Fruit fly (Drosophila melanogaster): ENCODE data around the gene CG13113.

CG13113 gene

DNA sequence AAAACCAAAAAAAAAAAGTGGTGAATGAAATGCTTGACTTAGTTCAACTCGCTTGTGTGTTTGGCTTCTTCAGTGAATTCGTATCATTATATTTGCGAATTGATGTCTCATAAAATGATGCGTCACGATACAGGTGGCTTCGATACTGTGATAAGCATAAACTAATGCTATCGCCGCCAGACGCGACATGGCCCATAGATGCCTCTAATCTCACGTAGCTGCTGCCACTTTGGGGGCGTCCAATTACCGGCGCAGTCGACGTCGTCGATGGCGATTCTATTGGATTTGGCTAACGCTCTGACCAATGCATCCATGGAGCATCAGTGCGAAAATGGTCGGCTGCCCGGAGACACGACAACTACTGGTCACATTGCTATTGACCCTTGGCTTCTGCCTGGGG lies at the start of gene CG13113:
TSS of gene CG13113 (plus strand) at position 301 of the 400 bp plus-strand sequence.
- no peak for TF ChIP-seq noc (tag; optimal IDR thresholded peaks at IDR 0.05)

DNA sequence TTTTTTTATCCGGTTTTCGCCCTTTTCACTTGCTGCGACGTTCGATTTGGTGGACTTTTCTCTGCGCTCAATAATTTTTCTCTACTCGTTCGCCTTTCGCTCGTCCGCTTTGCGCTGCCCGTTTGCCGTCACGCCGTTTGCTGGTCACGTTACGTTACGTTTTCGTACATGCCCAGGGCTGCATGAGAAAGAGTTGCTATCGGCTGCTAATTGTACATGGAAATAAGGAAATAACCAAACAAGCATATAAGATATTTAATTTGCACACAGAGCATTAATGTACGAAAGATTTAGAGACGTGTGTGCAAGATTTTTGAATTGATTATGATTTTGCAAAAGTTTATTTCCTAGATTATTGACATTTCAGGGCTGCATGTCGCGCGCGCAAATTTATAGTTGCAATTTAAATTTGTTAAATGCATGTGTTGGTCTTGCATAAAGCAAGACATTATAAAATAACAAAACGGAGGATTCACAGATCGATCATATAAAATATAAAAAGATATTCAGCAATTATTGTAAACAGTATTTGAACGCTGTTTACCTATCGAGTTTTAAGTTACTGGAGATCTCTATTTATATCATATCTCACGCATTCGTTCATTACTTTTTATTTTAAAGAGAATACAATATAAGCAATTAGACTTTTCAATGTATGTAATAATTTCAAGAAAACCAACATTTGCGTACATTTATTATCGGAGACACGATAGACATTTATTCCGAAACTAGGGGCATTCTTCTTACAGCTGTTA lies 49.1 kb upstream of the CG13113 start, which contains the start of gene Gdi:
TSS of gene Gdi (minus strand) at position 214 of the 755 bp plus-strand sequence.
- TF ChIP-seq noc (tag; optimal IDR thresholded peaks at IDR 0.05), result no peak

DNA sequence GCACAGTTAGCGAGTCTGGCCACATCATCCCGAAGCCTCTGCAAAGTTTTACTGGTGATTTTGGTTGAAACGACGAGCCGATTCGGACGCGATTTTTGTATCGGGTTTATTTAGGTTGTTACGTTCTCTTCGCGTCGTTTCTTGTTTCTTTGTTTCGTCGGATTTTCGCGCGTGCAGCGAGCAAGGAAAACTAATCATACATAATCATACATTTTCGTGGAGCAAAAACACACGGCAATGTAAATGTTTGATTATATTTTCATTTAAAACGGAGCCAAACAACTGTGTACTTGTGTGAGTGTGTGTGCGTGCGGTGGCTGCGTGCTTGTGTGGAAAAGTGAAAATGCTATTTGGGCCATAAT lies 48.6 kb upstream of the CG13113 start, which contains the start of gene CG33298:
TSS of gene CG33298 (plus strand) at position 57 of the 362 bp plus-strand sequence.
- no peak for TF ChIP-seq noc (tag; optimal IDR thresholded peaks at IDR 0.05)

DNA sequence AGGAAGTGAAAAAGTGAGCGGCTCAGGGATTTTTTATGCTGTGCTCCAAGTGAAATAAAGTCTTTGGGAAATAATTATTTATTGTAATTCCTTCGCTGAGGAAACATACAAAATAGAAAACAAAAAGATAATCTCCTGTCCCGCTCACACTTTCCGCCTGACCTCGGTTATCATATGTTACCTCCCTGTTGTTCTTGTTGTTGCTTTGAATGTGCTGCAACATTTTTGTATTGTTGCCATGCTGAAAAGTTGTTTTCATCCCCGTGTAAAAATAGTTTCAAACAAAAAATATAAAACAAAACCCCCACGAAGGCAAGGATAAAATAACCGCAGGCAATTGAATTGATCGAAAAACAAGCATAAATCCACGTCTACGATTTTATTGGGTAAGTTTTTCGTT lies 48.1 kb upstream of the CG13113 start:
- no peak for TF ChIP-seq noc (tag; optimal IDR thresholded peaks at IDR 0.05)

DNA sequence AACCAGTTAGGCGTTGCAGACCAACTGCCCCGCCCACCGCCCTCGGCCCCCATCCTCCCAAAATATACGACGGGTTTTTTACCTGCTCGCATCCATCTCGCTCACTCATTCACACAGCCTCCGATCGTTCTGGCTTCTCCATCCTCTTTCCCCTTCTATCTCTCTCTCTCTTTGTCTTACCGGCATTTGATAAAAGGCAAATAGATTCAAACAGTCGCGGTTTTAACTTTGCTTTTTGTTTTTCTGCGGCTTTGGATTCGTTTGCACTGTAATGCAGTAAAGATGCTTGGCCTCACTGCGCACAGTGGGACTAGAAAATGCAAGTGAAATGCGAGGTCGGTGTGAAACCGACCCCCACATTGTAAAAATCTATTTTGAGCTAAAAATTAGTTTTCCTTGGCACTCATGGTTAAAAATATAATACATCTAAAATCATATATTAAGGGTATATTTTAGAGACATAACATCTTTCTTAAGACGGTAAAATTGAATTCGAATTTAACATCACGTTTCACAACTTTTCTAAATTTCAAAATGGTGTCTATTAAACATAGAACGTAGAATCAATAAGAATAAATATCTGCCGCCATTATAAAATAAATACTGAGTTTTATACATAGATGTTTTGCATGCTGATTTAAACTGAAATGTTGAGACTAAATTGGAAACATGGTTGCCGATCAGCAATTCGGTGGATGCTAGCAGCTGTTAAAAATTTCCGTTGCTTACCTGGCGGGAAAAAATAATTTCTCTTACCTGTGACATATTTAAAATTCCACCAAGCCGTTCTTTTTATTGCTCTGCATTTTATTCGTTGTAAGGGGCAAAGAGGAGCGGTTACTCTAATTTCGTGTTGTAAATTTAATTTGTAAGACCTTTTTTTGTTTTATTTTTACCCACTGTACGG lies 47.3 kb upstream of the CG13113 start:
- no peak for TF ChIP-seq noc (tag; optimal IDR thresholded peaks at IDR 0.05)

DNA sequence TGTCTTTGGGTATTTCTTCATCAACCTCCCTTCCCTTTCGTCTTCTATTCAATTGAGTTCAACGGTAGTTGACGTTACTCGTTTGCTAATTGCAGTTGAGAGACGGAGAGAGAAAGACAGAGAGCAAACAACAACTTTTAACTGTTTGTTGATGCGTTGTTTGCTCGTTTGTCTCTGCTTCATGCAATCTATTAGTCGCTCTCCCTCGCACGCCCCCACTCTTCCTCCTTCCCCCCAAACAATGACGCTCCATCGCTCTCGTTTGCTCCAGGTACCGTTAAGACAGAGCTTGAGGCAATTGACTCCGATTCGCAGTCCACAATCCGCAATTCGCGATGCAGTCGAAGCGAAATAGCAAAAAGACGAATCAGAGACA lies 46.7 kb upstream of the CG13113 start:
- no peak for TF ChIP-seq noc (tag; optimal IDR thresholded peaks at IDR 0.05)

DNA sequence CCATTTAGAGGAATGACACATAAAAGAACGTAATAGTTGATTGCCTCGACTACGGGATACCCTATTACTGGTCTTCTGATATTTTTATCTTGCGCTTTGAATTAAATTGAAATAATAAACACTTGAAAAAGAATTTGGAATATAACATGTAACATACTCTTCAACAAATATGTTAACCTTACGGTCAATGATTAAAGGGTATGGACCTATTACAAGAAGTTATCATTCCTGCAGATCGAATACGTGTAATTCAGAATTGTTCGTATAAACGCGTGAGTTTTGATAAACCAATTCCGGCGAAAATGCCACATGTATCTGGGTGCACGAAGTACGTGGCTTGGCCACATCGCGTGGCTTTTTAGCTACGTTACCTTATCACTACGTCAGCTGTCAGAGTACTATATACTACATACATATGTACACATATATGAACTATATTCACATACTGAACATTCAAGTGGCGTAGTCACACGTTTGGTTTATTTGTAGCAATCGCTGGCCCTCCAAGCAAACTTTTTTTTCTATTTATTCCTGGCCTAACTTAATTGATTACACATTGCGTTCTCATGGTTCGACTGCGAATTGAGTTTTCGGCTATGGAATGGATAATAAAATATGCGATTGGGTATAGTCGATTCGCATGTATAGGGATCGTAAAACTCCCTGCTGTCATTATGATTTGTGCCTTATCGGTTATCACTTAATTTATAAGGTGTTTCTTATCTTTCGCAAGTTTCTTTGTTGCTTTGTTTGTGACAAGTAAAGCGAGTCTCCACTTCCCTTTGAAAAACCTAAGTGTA lies 45.6 kb upstream of the CG13113 start:
- TF ChIP-seq noc (tag; optimal IDR thresholded peaks at IDR 0.05), result peak; percentile 82

DNA sequence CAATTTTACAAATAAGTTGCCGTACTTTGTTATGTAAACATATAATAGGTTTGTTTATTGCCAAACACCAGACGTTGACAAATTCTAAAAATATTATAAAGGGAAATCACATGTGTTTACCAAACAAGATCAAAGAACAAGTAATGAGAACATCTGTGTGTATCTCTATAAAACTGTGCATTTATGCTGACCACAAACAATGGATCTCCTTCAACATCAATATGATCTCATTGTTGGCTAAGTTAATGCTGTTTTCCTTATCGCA lies 45.1 kb upstream of the CG13113 start:
- TF ChIP-seq noc (tag; optimal IDR thresholded peaks at IDR 0.05), result no peak

DNA sequence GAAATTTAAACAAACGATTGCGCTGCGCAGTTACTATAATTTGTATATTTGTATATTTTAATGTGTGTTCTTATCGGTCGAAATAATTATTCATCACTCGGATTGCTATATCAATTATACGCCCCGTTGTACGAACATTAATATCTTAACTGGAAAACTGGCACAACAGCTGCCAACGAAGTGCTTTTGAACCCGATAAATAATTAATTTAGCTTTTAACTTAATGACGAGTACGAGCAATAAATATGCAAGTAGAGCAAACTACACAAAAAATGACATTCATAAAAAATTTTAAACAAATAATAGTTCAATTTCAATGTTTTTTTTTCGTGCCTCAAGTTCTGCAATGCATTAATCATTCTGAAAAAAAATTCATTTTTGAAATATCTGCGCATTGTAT lies 43.5 kb upstream of the CG13113 start:
- no peak for TF ChIP-seq noc (tag; optimal IDR thresholded peaks at IDR 0.05)

DNA sequence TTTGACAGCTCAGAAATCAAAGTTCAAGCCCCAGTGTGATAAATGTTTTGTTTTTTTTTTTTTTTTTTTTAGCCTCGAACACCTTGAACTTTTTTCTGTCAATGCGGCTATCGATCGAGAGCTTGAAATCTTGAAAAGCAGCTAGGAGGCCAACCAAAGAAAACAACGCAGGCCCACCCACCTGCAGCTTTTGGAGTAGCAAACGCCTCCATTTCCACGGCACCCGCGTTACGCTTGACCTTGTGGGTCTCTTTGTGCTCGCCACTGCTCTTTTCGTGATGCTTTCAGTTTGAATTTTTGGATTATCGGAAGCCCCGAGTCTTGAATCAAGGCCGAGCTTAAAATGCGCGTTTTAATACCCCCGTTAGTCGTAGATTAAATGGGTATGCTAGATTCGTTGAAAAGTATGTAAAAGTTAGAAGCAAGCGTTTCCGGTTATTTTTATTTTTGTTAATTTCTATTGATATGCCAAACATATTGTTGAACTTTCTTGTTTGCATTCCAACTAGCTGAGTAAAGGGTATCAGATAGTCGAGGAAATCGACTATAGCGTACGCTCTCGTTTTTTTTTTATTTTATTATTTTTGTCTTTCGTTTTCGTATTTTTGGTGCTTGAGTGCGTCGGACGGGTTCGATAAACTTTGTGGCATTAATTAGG lies 41.1 kb upstream of the CG13113 start:
- peak; percentile 64 for TF ChIP-seq noc (tag; optimal IDR thresholded peaks at IDR 0.05)

DNA sequence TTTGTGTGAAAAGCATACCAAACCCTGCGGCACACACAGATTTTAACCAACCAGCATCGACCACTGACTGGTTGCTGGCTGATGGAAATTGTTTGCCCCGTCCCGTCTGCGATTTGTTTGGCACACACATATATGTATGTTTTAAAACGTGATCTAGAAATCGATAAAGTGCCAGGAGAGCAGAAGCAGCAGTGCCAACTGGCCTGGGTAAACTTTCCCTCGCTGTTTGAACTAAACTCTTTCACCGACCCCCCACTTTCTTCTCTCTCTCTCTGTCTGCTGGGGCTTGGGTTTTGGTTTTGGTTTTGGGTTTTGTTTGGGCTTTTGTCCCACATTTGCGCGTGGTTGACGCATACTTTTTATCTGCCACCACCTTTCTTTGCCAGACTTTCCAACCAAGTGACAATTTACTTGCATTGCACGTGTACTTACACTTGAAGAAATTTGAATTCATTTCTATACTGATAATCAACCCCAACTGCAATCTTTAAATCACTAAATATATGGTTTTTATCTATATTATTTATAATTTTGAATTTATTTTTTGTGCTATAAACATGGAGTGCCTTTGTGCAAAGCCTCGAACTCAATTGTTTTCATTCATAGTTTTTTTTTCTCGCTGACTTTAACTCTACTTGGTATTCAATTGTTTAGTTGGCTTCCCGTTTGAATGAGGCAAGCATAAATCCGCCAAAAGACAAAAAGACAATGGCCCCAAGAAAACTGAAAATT lies 38.4 kb upstream of the CG13113 start:
- TF ChIP-seq noc (tag; optimal IDR thresholded peaks at IDR 0.05), result no peak

DNA sequence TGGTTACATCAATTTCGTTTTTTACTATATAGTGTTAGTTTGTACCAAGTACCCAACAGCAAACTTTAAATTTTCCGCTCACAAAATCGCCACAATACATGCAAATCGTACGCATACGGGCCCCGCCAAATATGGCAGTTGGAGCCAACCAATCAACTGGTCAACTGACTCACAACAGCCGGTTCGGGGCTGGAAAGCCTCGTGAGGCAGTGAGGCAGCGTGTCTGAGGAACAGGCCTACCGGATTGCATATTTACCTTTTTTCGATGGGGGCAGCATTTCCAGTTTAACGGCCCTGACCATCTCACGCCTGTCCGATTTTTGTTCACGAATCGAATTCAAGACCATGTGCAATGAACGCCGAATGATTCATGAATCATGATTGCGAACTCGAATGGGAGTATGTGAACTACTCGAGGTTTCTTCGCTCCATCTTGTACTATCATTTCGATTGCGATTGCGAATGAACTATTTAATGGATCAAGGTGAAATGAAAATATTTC lies 37.4 kb upstream of the CG13113 start:
- TF ChIP-seq noc (tag; optimal IDR thresholded peaks at IDR 0.05), result no peak

DNA sequence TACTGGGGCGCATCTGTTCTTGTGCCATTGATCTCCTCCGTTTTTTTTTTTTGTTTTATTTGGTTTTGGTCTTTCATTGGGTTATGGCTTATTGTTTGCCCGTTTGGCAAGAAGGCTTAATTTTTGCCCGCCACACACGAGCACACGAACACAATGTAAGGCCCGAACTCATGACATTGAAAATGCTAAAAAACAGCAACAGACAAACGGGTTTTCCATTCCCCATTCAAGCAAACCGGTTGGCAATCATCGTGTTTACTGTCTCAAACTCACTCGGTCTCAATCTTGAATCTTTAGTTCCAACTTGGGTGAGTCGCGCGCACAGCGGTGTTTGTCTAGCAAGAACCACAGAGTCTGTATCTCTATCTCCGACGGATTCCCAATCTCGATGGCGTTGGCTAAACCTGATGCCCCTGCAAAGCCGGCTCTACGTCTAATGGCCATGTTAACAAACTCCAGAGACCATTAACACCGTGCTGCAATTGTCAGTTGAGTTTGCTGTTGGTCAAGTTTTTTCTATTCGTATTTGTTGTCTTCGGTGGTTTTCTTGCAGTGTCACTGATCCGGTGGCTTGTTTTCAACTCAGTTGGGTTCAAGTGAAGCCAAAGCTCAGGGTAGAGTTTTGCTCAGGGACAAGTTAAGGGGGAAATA lies 35.3 kb upstream of the CG13113 start:
- TF ChIP-seq noc (tag; optimal IDR thresholded peaks at IDR 0.05), result no peak

DNA sequence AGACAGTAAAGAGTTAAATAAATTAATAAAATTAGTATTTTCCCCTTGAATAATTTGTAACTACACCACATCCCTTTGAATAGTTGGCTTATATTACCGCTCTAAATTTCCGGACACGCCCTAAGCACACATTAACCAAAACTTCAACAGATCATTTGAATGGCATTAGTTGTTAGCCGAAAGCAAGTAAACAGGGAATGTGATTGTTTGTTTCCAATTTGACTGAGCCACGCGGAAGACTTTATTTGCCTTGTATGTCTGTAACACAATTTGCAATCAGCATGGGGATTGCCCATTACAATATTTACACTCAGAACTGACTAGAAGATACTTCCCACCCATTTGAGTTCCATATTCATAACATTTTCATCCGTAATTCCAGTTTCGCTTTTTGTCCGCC lies 34.3 kb upstream of the CG13113 start:
- TF ChIP-seq noc (tag; optimal IDR thresholded peaks at IDR 0.05), result no peak
